Fruit fly (Drosophila melanogaster) whole organism: ENCODE measurements around the gene CG13042.

Experiments
- Dll ChIP-seq: fragments of >200 bp; optimal IDR thresholded peaks from 2 replicates; lab custom pipeline; 2017
- EcR ChIP-seq, 2 experiments: fragments of >200 bp; optimal IDR thresholded peaks; 2 replicates each; lab custom pipeline; 2017; ENCODE audit warnings: missing biosample characterization in 2 of 2, missing genetic modification characterization in 2 of 2, missing genetic modification reagents in 2 of 2
- pan ChIP-seq: fragments of >200 bp; optimal IDR thresholded peaks from 2 replicates; lab custom pipeline; 2017
- psq ChIP-seq: fragments of >200 bp; optimal IDR thresholded peaks from 2 replicates; lab custom pipeline; 2017
- usp ChIP-seq: fragments of >200 bp; optimal IDR thresholded peaks from 2 replicates; lab custom pipeline; 2017; ENCODE audit warnings: missing biosample characterization, missing genetic modification characterization, mixed read lengths

- TF ChIP-seq psq (lab: Kevin White, UChicago) (no peak), Dll (no peak), EcR (GFP tag; optimal IDR thresholded peaks at IDR 0.05; lab: Kevin White, UChicago) (no peak), pan (lab: Kevin White, UChicago) (no peak), usp (GFP tag; lab: Kevin White, UChicago) (no peak)
These were observed 22.5 kb upstream of the CG13042 start, which contains the start of gene CG33060 for dm6 chr3L:16330740-16331139.
